Fruit fly (Drosophila melanogaster) whole organism, embryonic: ENCODE results near the gene Ctl1.
A peak's percentile ranks its signal among the peaks of the same experiment; 100 is the strongest.

Experiments
- CG10431 ChIP-seq: fragments of 200-800 bp; sonication (Bioruptor generic); optimal IDR thresholded peaks from 3 replicates; lab custom pipeline; 2018; ENCODE audit warnings: missing biosample characterization, mild to moderate bottlenecking, missing genetic modification characterization
- CG11093 ChIP-seq: fragments of 200-800 bp; sonication (Bioruptor generic); IDR thresholded peaks from 3 replicates; pipeline ENCODE4 v1.3.6; 2022; ENCODE audit warnings: missing biosample characterization, missing genetic modification characterization
- CG12769 ChIP-seq: fragments of 200-800 bp; sonication (Bioruptor generic); optimal IDR thresholded peaks from 2 replicates; lab custom pipeline; 2019; ENCODE audit warnings: missing biosample characterization, mild to moderate bottlenecking, missing genetic modification characterization, moderate library complexity
- CG13123 ChIP-seq: fragments of 200-800 bp; sonication (Bioruptor generic); optimal IDR thresholded peaks from 2 replicates; lab custom pipeline; 2016; ENCODE audit warnings: missing biosample characterization, missing genetic modification characterization
- CG14014 ChIP-seq: fragments of 200-800 bp; sonication (Bioruptor generic); IDR thresholded peaks from 2 replicates; pipeline ENCODE4 v1.3.6; 2022; ENCODE audit warnings: missing biosample characterization, missing genetic modification characterization
- CG15269 ChIP-seq: fragments of 200-800 bp; sonication (Bioruptor generic); optimal IDR thresholded peaks from 2 replicates; lab custom pipeline; 2018; ENCODE audit warnings: missing biosample characterization, mild to moderate bottlenecking, missing genetic modification characterization, moderate library complexity
- CG17361 ChIP-seq: fragments of 200-800 bp; sonication (Bioruptor generic); IDR thresholded peaks from 3 replicates; pipeline ENCODE4 v1.3.6; 2022; ENCODE audit warnings: missing biosample characterization, missing genetic modification characterization
- CG18262 ChIP-seq: fragments of 200-800 bp; optimal IDR thresholded peaks from 3 replicates; lab custom pipeline; 2019; ENCODE audit warnings: missing biosample characterization, mild to moderate bottlenecking, missing genetic modification characterization, moderate library complexity
- CG18599 ChIP-seq: fragments of 200-800 bp; sonication (Bioruptor generic); optimal IDR thresholded peaks from 3 replicates; lab custom pipeline; 2017; ENCODE audit warnings: missing biosample characterization, missing genetic modification characterization, mild to moderate bottlenecking, moderate library complexity, missing genetic modification reagents
- CG18619 ChIP-seq: fragments of 200-800 bp; sonication (Bioruptor generic); optimal IDR thresholded peaks from 3 replicates; lab custom pipeline; 2017; ENCODE audit warnings: missing biosample characterization, mild to moderate bottlenecking, missing genetic modification characterization
- CG2678 ChIP-seq: fragments of 200-800 bp; sonication (Bioruptor generic); optimal IDR thresholded peaks from 3 replicates; lab custom pipeline; 2019; ENCODE audit warnings: missing biosample characterization, mild to moderate bottlenecking, missing genetic modification characterization, moderate library complexity
- CG3995 ChIP-seq: fragments of 200-800 bp; sonication (Bioruptor generic); optimal IDR thresholded peaks from 3 replicates; lab custom pipeline; 2016; ENCODE audit warnings: missing biosample characterization, missing genetic modification characterization
- CG7357 ChIP-seq: fragments of 200-800 bp; sonication (Bioruptor generic); IDR thresholded peaks from 3 replicates; pipeline ENCODE4 v1.3.6; 2022; ENCODE audit warnings: missing biosample characterization, missing genetic modification characterization
- Camta ChIP-seq: fragments of 200-800 bp; sonication (Bioruptor generic); optimal IDR thresholded peaks from 2 replicates; lab custom pipeline; 2016; ENCODE audit warnings: missing biosample characterization, missing genetic modification characterization
- CoRest ChIP-seq: fragments of 200-800 bp; sonication (Bioruptor generic); optimal IDR thresholded peaks from 3 replicates; lab custom pipeline; 2018; ENCODE audit warnings: missing biosample characterization, mild to moderate bottlenecking, missing genetic modification characterization, moderate library complexity
- D19B ChIP-seq: fragments of 200-800 bp; sonication (Bioruptor generic); optimal IDR thresholded peaks from 2 replicates; lab custom pipeline; 2017; ENCODE audit warnings: missing biosample characterization, mild to moderate bottlenecking, missing genetic modification characterization
- Dad ChIP-seq: fragments of 200-800 bp; sonication (Bioruptor generic); optimal IDR thresholded peaks from 3 replicates; lab custom pipeline; 2016; ENCODE audit warnings: missing biosample characterization, missing genetic modification characterization
- Dek ChIP-seq: fragments of 200-800 bp; sonication (Bioruptor generic); optimal IDR thresholded peaks from 3 replicates; lab custom pipeline; 2019; ENCODE audit warnings: missing biosample characterization, mild to moderate bottlenecking, missing genetic modification characterization, moderate library complexity
- Dp ChIP-seq: fragments of 200-800 bp; sonication (Bioruptor generic); optimal IDR thresholded peaks from 2 replicates; lab custom pipeline; 2018; ENCODE audit warnings: missing biosample characterization, mild to moderate bottlenecking, missing genetic modification characterization, moderate library complexity
- HmgD ChIP-seq: fragments of 200-800 bp; sonication (Bioruptor generic); optimal IDR thresholded peaks from 3 replicates; lab custom pipeline; 2016; ENCODE audit warnings: missing biosample characterization, missing genetic modification characterization
- Hr51 ChIP-seq, 2 experiments: fragments of 200-800 bp; sonication (Bioruptor generic); optimal IDR thresholded peaks; 2 replicates in 1 of 2; 3 replicates in 1 of 2; lab custom pipeline; 2016 to 2018; ENCODE audit warnings: missing biosample characterization in 2 of 2, missing genetic modification characterization in 2 of 2, mild to moderate bottlenecking in 1 of 2, moderate library complexity in 1 of 2
- Max ChIP-seq: fragments of 200-800 bp; sonication (Bioruptor generic); optimal IDR thresholded peaks from 2 replicates; lab custom pipeline; 2016; ENCODE audit warnings: missing biosample characterization, mild to moderate bottlenecking, missing genetic modification characterization
- Oli ChIP-seq: fragments of 200-800 bp; sonication (Bioruptor generic); optimal IDR thresholded peaks from 2 replicates; lab custom pipeline; 2018; ENCODE audit warnings: missing biosample characterization, mild to moderate bottlenecking, missing genetic modification characterization, moderate library complexity
- Scr ChIP-seq: fragments of 200-800 bp; sonication (Bioruptor generic); IDR thresholded peaks from 2 replicates; pipeline ENCODE4 v1.3.6; 2022; ENCODE audit warnings: missing biosample characterization, missing genetic modification characterization; ENCODE audit not compliant: partially characterized antibody
- Tbp ChIP-seq: fragments of >200 bp; optimal IDR thresholded peaks from 2 replicates; lab custom pipeline; 2018; ENCODE audit warnings: missing biosample characterization, missing genetic modification characterization
- Trl ChIP-seq, 3 experiments: fragments of >200 bp in 2 of 3; fragments of 200-800 bp in 1 of 3; sonication (Bioruptor generic) in 1 of 3; optimal IDR thresholded peaks; 2 replicates in 1 of 3; 3 replicates in 2 of 3; lab custom pipeline; 2016 to 2017; ENCODE audit warnings: missing biosample characterization in 1 of 3, missing genetic modification characterization in 1 of 3
- Xbp1 ChIP-seq: fragments of 200-800 bp; sonication (Bioruptor generic); optimal IDR thresholded peaks from 3 replicates; lab custom pipeline; 2016; ENCODE audit warnings: missing biosample characterization, mild to moderate bottlenecking, missing genetic modification characterization
- bcd ChIP-seq: fragments of 200-800 bp; sonication (Bioruptor generic); optimal IDR thresholded peaks from 2 replicates; lab custom pipeline; 2017; ENCODE audit warnings: missing biosample characterization, mild to moderate bottlenecking, missing genetic modification characterization
- caup ChIP-seq: fragments of 200-800 bp; sonication (Bioruptor generic); optimal IDR thresholded peaks from 3 replicates; lab custom pipeline; 2017; ENCODE audit warnings: missing biosample characterization, mild to moderate bottlenecking, missing genetic modification characterization, moderate library complexity; ENCODE audit not compliant: severe bottlenecking
- dmrt99B ChIP-seq: fragments of 200-800 bp; sonication (Bioruptor generic); optimal IDR thresholded peaks from 2 replicates; lab custom pipeline; 2018; ENCODE audit warnings: missing biosample characterization, mild to moderate bottlenecking, missing genetic modification characterization, moderate library complexity
- fd64A ChIP-seq: fragments of 200-800 bp; sonication (Bioruptor generic); optimal IDR thresholded peaks from 3 replicates; lab custom pipeline; 2018; ENCODE audit warnings: missing biosample characterization, mild to moderate bottlenecking, missing genetic modification characterization
- fd96Cb ChIP-seq: fragments of 200-800 bp; sonication (Bioruptor generic); optimal IDR thresholded peaks from 2 replicates; lab custom pipeline; 2018; ENCODE audit warnings: missing biosample characterization, mild to moderate bottlenecking, missing genetic modification characterization, moderate library complexity
- gsb ChIP-seq: fragments of 200-800 bp; sonication (Bioruptor generic); IDR thresholded peaks from 2 replicates; pipeline ENCODE4 v1.3.6; 2022; ENCODE audit warnings: missing biosample characterization, missing genetic modification characterization
- gt ChIP-seq: fragments of 200-800 bp; sonication (Bioruptor generic); IDR thresholded peaks from 2 replicates; pipeline ENCODE4 v1.3.6; 2022; ENCODE audit warnings: missing biosample characterization, missing genetic modification characterization
- lbe ChIP-seq: fragments of 200-800 bp; sonication (Bioruptor generic); optimal IDR thresholded peaks from 2 replicates; lab custom pipeline; 2016; ENCODE audit warnings: missing biosample characterization, mild to moderate bottlenecking, missing genetic modification characterization
- nmo ChIP-seq: fragments of 200-800 bp; sonication (Bioruptor generic); optimal IDR thresholded peaks from 2 replicates; lab custom pipeline; 2018; ENCODE audit warnings: missing biosample characterization, mild to moderate bottlenecking, missing genetic modification characterization, moderate library complexity
- org-1 ChIP-seq: fragments of 200-800 bp; sonication (Bioruptor generic); optimal IDR thresholded peaks from 2 replicates; lab custom pipeline; 2017; ENCODE audit warnings: missing biosample characterization, missing genetic modification characterization
- p53 ChIP-seq: fragments of 200-800 bp; sonication (Bioruptor generic); optimal IDR thresholded peaks from 2 replicates; lab custom pipeline; 2016; ENCODE audit warnings: missing biosample characterization, missing genetic modification characterization
- pan ChIP-seq, 4 experiments: fragments of >200 bp in 3 of 4; fragments of 200-800 bp in 1 of 4; sonication (Bioruptor generic) in 1 of 4; optimal IDR thresholded peaks in 3 of 4; IDR thresholded peaks in 1 of 4; 2 replicates each; pipeline versions ENCODE4 v1.3.6 to Lab custom; 2017 to 2022; ENCODE audit warnings: missing biosample characterization in 2 of 4, missing genetic modification characterization in 2 of 4, mixed read lengths in 1 of 4
- pfk ChIP-seq: fragments of 200-800 bp; sonication (Bioruptor generic); optimal IDR thresholded peaks from 2 replicates; lab custom pipeline; 2018; ENCODE audit warnings: missing biosample characterization, mild to moderate bottlenecking, missing genetic modification characterization, moderate library complexity
- prd ChIP-seq, 3 experiments: fragments of >200 bp in 2 of 3; fragments of 200-800 bp in 1 of 3; sonication (Bioruptor generic) in 1 of 3; optimal IDR thresholded peaks in 2 of 3; IDR thresholded peaks in 1 of 3; 2 replicates in 2 of 3; 3 replicates in 1 of 3; pipeline versions ENCODE4 v1.3.6 to Lab custom; 2017 to 2022; ENCODE audit warnings: missing biosample characterization in 1 of 3, missing genetic modification characterization in 1 of 3
- repo ChIP-seq: fragments of 200-800 bp; sonication (Bioruptor generic); optimal IDR thresholded peaks from 2 replicates; lab custom pipeline; 2016; ENCODE audit warnings: missing biosample characterization, missing genetic modification characterization
- sug ChIP-seq: fragments of 200-800 bp; optimal IDR thresholded peaks from 2 replicates; lab custom pipeline; 2019; ENCODE audit warnings: missing biosample characterization, mild to moderate bottlenecking, missing genetic modification characterization, moderate library complexity
- tna ChIP-seq: fragments of 200-800 bp; sonication (Bioruptor generic); IDR thresholded peaks from 2 replicates; pipeline ENCODE4 v1.3.6; 2022; ENCODE audit warnings: missing biosample characterization, missing genetic modification characterization; ENCODE audit not compliant: partially characterized antibody
- vnd ChIP-seq: fragments of 200-800 bp; sonication (Bioruptor generic); IDR thresholded peaks from 3 replicates; pipeline ENCODE4 v1.3.6; 2022; ENCODE audit warnings: missing biosample characterization, missing genetic modification characterization; ENCODE audit not compliant: partially characterized antibody
- vvl ChIP-seq: fragments of 200-800 bp; sonication (Bioruptor generic); IDR thresholded peaks from 2 replicates; pipeline ENCODE4 v1.3.6; 2022; ENCODE audit warnings: missing biosample characterization, missing genetic modification characterization

Gene Ctl1

DNA sequence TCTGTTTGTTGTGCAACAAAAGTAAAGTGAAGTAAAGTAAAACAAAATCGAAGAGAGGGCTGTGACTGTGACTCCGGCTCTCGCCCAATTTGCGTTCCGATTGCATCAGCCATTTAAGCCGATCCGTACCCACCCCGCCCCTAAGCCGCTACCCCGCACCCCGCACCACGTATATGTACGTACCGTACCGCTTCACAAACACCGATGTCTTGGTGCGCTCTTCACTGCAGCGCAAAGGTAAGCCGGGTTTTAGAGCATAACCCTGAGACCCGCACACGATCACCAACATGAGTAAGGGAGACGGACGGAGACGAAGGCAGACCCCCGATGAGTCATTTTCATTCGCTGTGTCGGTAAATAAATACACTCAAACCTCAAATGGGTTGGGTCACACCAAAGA, 45.5 kb upstream of the Ctl1 start (continued):
- TF ChIP-seq tna (GFP tag; lab: Robert Waterston, UW), result no peak
- TF ChIP-seq vvl (GFP tag; lab: Robert Waterston, UW), result peak; percentile 53; the same call in 1 of the 2 replicates
- TF ChIP-seq gt (GFP tag; lab: Robert Waterston, UW), result no peak; the same call in 1 of the 2 replicates
- TF ChIP-seq gsb, result no peak
- no peak for TF ChIP-seq Dp
- no peak for TF ChIP-seq CG3995 (GFP tag; lab: Kevin White, UChicago)
- TF ChIP-seq D19B (GFP tag; lab: Kevin White, UChicago), result no peak
- TF ChIP-seq fd64A (GFP tag; lab: Kevin White, UChicago), result no peak
- TF ChIP-seq p53 (GFP tag; lab: Kevin White, UChicago), result no peak
- peak; percentile 8 for TF ChIP-seq CG12769 (tag; lab: Kevin White, UChicago)
- no peak for TF ChIP-seq CG13123 (GFP tag; lab: Kevin White, UChicago)
- no peak for TF ChIP-seq org-1 (GFP tag; lab: Kevin White, UChicago)
- no peak for TF ChIP-seq lbe (GFP tag; lab: Kevin White, UChicago)

DNA sequence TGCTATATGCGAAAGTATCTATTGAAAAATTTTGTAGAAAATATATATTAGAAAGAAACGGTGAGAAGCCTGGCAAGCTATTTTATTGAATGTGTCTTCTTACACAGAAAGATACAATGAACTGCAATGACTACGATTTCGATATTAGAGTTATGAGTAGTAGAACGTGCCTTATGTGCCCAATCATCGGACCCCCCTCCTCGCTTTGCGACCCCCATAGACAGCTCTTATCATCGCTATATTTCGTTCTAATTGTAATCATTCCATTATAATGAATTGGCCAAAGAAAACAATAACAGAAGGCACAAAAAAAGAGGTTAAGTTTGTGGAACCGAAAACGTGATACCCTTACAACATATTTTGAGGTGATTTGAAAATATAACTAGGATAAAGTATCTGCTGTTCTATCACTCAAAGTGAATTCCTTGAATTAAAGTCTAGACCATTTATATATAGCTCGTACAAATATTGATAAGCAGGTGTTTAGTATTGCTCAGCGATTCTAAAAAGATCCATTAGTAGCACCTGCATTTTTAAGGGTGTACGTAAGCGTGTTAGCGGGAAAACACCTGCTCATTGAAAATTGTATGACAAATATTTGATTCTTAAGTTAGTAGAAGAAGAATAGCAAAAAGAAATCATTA, 44.9 kb upstream of the Ctl1 start:
- TF ChIP-seq CG18599 (GFP tag; lab: Kevin White, UChicago) (peak; percentile 5), Camta (GFP tag; lab: Kevin White, UChicago) (no peak), CG14014 (GFP tag; lab: Robert Waterston, UW) (no peak), dmrt99B (peak; percentile 44), Oli (peak; percentile 50), CG10431 (GFP tag; lab: Kevin White, UChicago) (no peak), CG18262 (tag; lab: Kevin White, UChicago) (peak; percentile 53), CoRest (tag; lab: Kevin White, UChicago) (peak; percentile 31), CG15269 (peak; percentile 9), Scr (GFP tag; lab: Robert Waterston, UW) (no peak), sug (tag; lab: Kevin White, UChicago) (peak; percentile 91), Dek (no peak), Hr51 (GFP tag; optimal IDR thresholded peaks at IDR 0.05; lab: Kevin White, UChicago) (peak in 1 of 2 experiments; percentile 14), repo (GFP tag; lab: Kevin White, UChicago) (no peak), pan (optimal IDR thresholded peaks at IDR 0.05; lab: Kevin White, UChicago) (no peak), pan (GFP tag; optimal IDR thresholded peaks at IDR 0.05 in 1 of 2, IDR thresholded peaks at IDR 0.05 in 1 of 2) (no peak), CG2678 (tag; lab: Kevin White, UChicago) (peak; percentile 48), vnd (GFP tag; lab: Robert Waterston, UW) (no peak), Trl (optimal IDR thresholded peaks at IDR 0.05; lab: Kevin White, UChicago) (no peak), Trl (GFP tag; optimal IDR thresholded peaks at IDR 0.05; lab: Kevin White, UChicago) (no peak), Tbp (GFP tag; lab: Kevin White, UChicago) (no peak), pfk (GFP tag; lab: Kevin White, UChicago) (no peak), nmo (peak; percentile 56), CG17361 (GFP tag; lab: Robert Waterston, UW) (peak; percentile 57; the same call in 2 of the 3 replicates), CG11093 (GFP tag; lab: Robert Waterston, UW) (no peak), CG7357 (GFP tag; lab: Robert Waterston, UW) (no peak), Xbp1 (GFP tag; lab: Kevin White, UChicago) (peak; percentile 6), fd96Cb (peak; percentile 51), HmgD (no peak), caup (GFP tag; lab: Kevin White, UChicago) (no peak), Dad (no peak), CG18619 (peak; percentile 10), prd (optimal IDR thresholded peaks at IDR 0.05; lab: Kevin White, UChicago) (no peak), prd (GFP tag; IDR thresholded peaks at IDR 0.05; lab: Robert Waterston, UW) (no peak), bcd (GFP tag; lab: Kevin White, UChicago) (no peak), Max (no peak)
